Fruit fly (Drosophila melanogaster) ovary, adult (tissue): ENCODE measurements around the gene ca.

Experiments used
- CG17801 ChIP-seq: fragments of 200-800 bp; optimal IDR thresholded peaks from 2 replicates; lab custom pipeline; 2019; ENCODE audit warnings: missing biosample characterization, mild to moderate bottlenecking, missing genetic modification characterization, moderate library complexity; ENCODE audit not compliant: partially characterized antibody

Gene ca

dm6 chr3R:29772795-29773331 is 33.7 kb upstream of the ca start:
- TF ChIP-seq CG17801 (GFP tag; lab: Kevin White, UChicago) = peak; percentile 52

dm6 chr3R:29773833-29774324 is 32.7 kb upstream of the ca start:
- peak; percentile 69 for TF ChIP-seq CG17801 (GFP tag; lab: Kevin White, UChicago)

dm6 chr3R:29774360-29775193 is 32.0 kb upstream of the ca start:
- TF ChIP-seq CG17801 (GFP tag; lab: Kevin White, UChicago) = peak; percentile 11

- no peak for TF ChIP-seq CG17801 (GFP tag; lab: Kevin White, UChicago)
These were observed 30.6 kb upstream of the ca start for dm6 chr3R:29775755-29776686.

dm6 chr3R:29777213-29777612 is 29.4 kb upstream of the ca start:
- no peak for TF ChIP-seq CG17801 (GFP tag; lab: Kevin White, UChicago)

dm6 chr3R:29778139-29778984 is 28.2 kb upstream of the ca start:
- no peak for TF ChIP-seq CG17801 (GFP tag; lab: Kevin White, UChicago)

dm6 chr3R:29778985-29779298 is 27.7 kb upstream of the ca start:
- TF ChIP-seq CG17801 (GFP tag; lab: Kevin White, UChicago) = no peak

dm6 chr3R:29780402-29781029 is 26.1 kb upstream of the ca start, which contains the start of gene fig:
Gene fig (minus strand): TSS chr3R:29780452.
- TF ChIP-seq CG17801 (GFP tag; lab: Kevin White, UChicago) = no peak

dm6 chr3R:29781874-29782273 is 24.7 kb upstream of the ca start:
- no peak for TF ChIP-seq CG17801 (GFP tag; lab: Kevin White, UChicago)

- TF ChIP-seq CG17801 (GFP tag; lab: Kevin White, UChicago) = peak; percentile 61
These were observed 24.2 kb upstream of the ca start for dm6 chr3R:29782367-29782766.

- TF ChIP-seq CG17801 (GFP tag; lab: Kevin White, UChicago) = no peak
These were observed 23.4 kb upstream of the ca start for dm6 chr3R:29783210-29783609.

dm6 chr3R:29785242-29785641 is 21.4 kb upstream of the ca start:
- TF ChIP-seq CG17801 (GFP tag; lab: Kevin White, UChicago) = no peak

- peak; percentile 37 for TF ChIP-seq CG17801 (GFP tag; lab: Kevin White, UChicago)
These were observed 20.3 kb upstream of the ca start for dm6 chr3R:29786016-29786996.
